Worm (Caenorhabditis elegans): ENCODE measurements around the gene C06E4.3.

- no peak for TF ChIP-seq hmg-4 (GFP tag; optimal IDR thresholded peaks at IDR 0.05)
- TF ChIP-seq F13C5.2 (tag; optimal IDR thresholded peaks at IDR 0.05): no peak
- no peak for TF ChIP-seq ama-1 (optimal IDR thresholded peaks at IDR 0.05)
- TF ChIP-seq flt-1 (GFP tag; IDR thresholded peaks at IDR 0.05): no peak
These were observed 2.5 kb downstream of the C06E4.3 start, which contains the start of gene glb-2 for ce11 chrIV:7263137-7263536.

Data from whole organism, early embryonic.